Worm (Caenorhabditis elegans) whole organism, L4 larva: ENCODE measurements around the gene srx-102.

Experiments used
- lsy-2 ChIP-seq, 2 experiments: fragments of 150-350 bp in 1 of 2; sonication (generic microtip) in 1 of 2; optimal IDR thresholded peaks; 2 replicates each; lab custom pipeline; 2014 to 2017; ENCODE audit warnings: missing biosample characterization in 2 of 2, missing genetic modification characterization in 2 of 2
- ztf-11 ChIP-seq: fragments of 150-350 bp; optimal IDR thresholded peaks from 2 replicates; lab custom pipeline; 2014; ENCODE audit warnings: missing biosample characterization, missing genetic modification characterization

ce11 chrII:3721016-3721415, 26.5 kb upstream of the srx-102 start, which contains the start of gene C46E10.3:
- TF ChIP-seq ztf-11 (tag; lab: Kevin White, UChicago) (no peak), lsy-2 (tag; optimal IDR thresholded peaks at IDR 0.05; lab: Kevin White, UChicago) (no peak)
